Fruit fly (Drosophila melanogaster): ENCODE results near the gene VhaM9.7-a.

- TF ChIP-seq acj6 (GFP tag; optimal IDR thresholded peaks at IDR 0.05) (no peak), CG31627 (GFP tag; optimal IDR thresholded peaks at IDR 0.05) (no peak), cyc (GFP tag; optimal IDR thresholded peaks at IDR 0.05) (no peak), Eip93F (GFP tag; optimal IDR thresholded peaks at IDR 0.05) (no peak), Blimp-1 (GFP tag; optimal IDR thresholded peaks at IDR 0.05) (no peak), CG32006 (GFP tag; optimal IDR thresholded peaks at IDR 0.05) (peak; percentile 72), Smox (GFP tag; optimal IDR thresholded peaks at IDR 0.05) (no peak), Ets21C (GFP tag; optimal IDR thresholded peaks at IDR 0.05) (no peak), dsx (GFP tag; optimal IDR thresholded peaks at IDR 0.05; ENCODE audit: poor library complexity, severe bottlenecking) (peak; percentile 96), achi (GFP tag; optimal IDR thresholded peaks at IDR 0.05) (no peak), CG3919 (GFP tag; optimal IDR thresholded peaks at IDR 0.05) (peak; percentile 46), Lpt (GFP tag; optimal IDR thresholded peaks at IDR 0.05) (no peak), svp (GFP tag) (no peak)
Observed at dm6 chr3L:4270949-4271827, 8.7 kb downstream of the VhaM9.7-a start.

All from whole organism, prepupa.